Worm (Caenorhabditis elegans): ENCODE results near the gene ifbp-1.
A peak's percentile ranks its signal among the peaks of the same experiment; 100 is the strongest.

Gene ifbp-1

DNA sequence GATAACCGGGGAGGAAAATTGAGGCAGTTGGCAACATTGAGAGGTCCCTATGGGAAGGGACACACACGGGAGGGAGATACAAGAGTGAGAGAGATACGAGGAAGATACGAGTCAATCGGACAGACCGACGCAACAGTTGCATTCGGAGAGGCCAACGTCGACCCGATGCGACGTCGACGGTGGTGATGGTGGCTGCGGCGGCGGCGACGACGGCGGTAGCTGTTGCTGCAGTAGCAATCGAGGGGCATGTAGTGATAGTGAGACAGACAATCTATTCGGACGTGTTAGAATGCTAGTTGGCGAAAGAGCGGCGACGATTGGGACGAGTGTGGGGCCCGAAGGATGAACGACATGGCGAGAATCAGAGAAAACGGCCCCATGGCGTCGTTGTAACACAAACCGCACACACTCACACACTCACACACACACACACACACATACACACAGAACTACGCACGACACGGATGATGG, 13.3 kb upstream of the ifbp-1 start (continued):
- no peak for TF ChIP-seq C38D4.7 (GFP tag; optimal IDR thresholded peaks at IDR 0.05)
- TF ChIP-seq pha-2 (tag; optimal IDR thresholded peaks at IDR 0.05) = no peak
- TF ChIP-seq unc-86 (tag; optimal IDR thresholded peaks at IDR 0.05) = no peak
- no peak for TF ChIP-seq dmd-4 (tag; optimal IDR thresholded peaks at IDR 0.05; ENCODE audit: borderline replicate concordance)
- TF ChIP-seq ceh-34 (tag; optimal IDR thresholded peaks at IDR 0.05) = peak; percentile 81
- TF ChIP-seq tbx-7 (tag; optimal IDR thresholded peaks at IDR 0.05) = no peak
- TF ChIP-seq sox-4 (tag; optimal IDR thresholded peaks at IDR 0.05) = peak; percentile 51
- no peak for TF ChIP-seq lin-11 (tag; optimal IDR thresholded peaks at IDR 0.05)
- no peak for TF ChIP-seq hlh-8 (tag; optimal IDR thresholded peaks at IDR 0.05)
- TF ChIP-seq nhr-11 (tag; optimal IDR thresholded peaks at IDR 0.05) = no peak
- no peak for TF ChIP-seq nfya-1 (tag; optimal IDR thresholded peaks at IDR 0.05)
- TF ChIP-seq C08G9.2 (tag; optimal IDR thresholded peaks at IDR 0.05) = no peak
- TF ChIP-seq ceh-14 (tag; optimal IDR thresholded peaks at IDR 0.05) = no peak
- no peak for TF ChIP-seq elt-2 (tag; optimal IDR thresholded peaks at IDR 0.05)
- TF ChIP-seq gmeb-2 (tag; optimal IDR thresholded peaks at IDR 0.05) = no peak

ce11 chrV:13391378-13392258, 11.6 kb upstream of the ifbp-1 start, which contains the start of gene somi-1:
Gene somi-1 (minus strand): TSS chrV:13391395.
- TF ChIP-seq K02D7.2 (tag; optimal IDR thresholded peaks at IDR 0.05) (no peak), hlh-30 (tag; optimal IDR thresholded peaks at IDR 0.05; ENCODE audit: insufficient read depth) (no peak), npax-4 (tag; optimal IDR thresholded peaks at IDR 0.05) (no peak), ets-4 (tag; optimal IDR thresholded peaks at IDR 0.05) (no peak), syd-9 (tag; optimal IDR thresholded peaks at IDR 0.05) (no peak), ref-2 (tag; optimal IDR thresholded peaks at IDR 0.05) (no peak), tbx-2 (tag; optimal IDR thresholded peaks at IDR 0.05) (peak; percentile 6), rnt-1 (tag; optimal IDR thresholded peaks at IDR 0.05) (no peak), hlh-15 (tag; optimal IDR thresholded peaks at IDR 0.05) (no peak), madf-2 (tag; optimal IDR thresholded peaks at IDR 0.05) (no peak), C08G9.2 (tag; optimal IDR thresholded peaks at IDR 0.05) (no peak), nfya-1 (tag; optimal IDR thresholded peaks at IDR 0.05) (no peak), fkh-10 (GFP tag; optimal IDR thresholded peaks at IDR 0.05) (no peak), sdc-2 (tag; optimal IDR thresholded peaks at IDR 0.05) (no peak), unc-42 (tag; optimal IDR thresholded peaks at IDR 0.05) (peak; percentile 98), T23F11.4 (GFP tag; optimal IDR thresholded peaks at IDR 0.05) (no peak), ceh-34 (tag; optimal IDR thresholded peaks at IDR 0.05) (no peak), ceh-24 (tag; optimal IDR thresholded peaks at IDR 0.05) (no peak), sox-2 (GFP tag; IDR thresholded peaks at IDR 0.05) (no peak), ceh-18 (tag; optimal IDR thresholded peaks at IDR 0.05) (no peak), ceh-31 (tag; optimal IDR thresholded peaks at IDR 0.05) (peak; percentile 28)

ce11 chrV:13390936-13391335, 10.9 kb upstream of the ifbp-1 start:
- peak; percentile 22 for TF ChIP-seq nfya-1 (tag; optimal IDR thresholded peaks at IDR 0.05)
- TF ChIP-seq odd-2 (tag; optimal IDR thresholded peaks at IDR 0.05) = no peak

DNA sequence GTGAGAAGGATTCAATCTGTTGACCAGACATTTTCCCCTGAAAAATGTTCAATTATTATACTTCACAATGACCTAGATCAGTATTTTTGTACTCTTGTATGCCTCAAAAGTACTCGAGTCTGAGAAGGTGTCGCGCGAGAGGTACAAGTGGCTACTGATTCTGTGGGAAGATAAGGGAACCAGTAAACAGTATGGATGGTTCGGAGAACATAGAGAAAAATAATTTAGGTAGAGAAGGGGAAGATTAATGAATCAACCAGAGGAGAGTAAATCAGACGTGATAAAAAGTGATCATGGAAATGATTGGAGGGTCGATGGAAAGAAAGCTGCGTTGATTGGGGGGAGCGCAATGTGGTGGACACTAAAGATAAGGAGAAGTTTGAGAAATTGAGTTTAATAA, 9.4 kb upstream of the ifbp-1 start:
- TF ChIP-seq unc-42 (tag; optimal IDR thresholded peaks at IDR 0.05) (no peak), mec-3 (tag; optimal IDR thresholded peaks at IDR 0.05; ENCODE audit: borderline replicate concordance) (no peak), T23F11.4 (GFP tag; optimal IDR thresholded peaks at IDR 0.05) (no peak), pha-2 (tag; optimal IDR thresholded peaks at IDR 0.05) (no peak), ets-4 (tag; optimal IDR thresholded peaks at IDR 0.05) (no peak), lim-6 (tag; optimal IDR thresholded peaks at IDR 0.05) (no peak), pros-1 (tag; optimal IDR thresholded peaks at IDR 0.05) (no peak), madf-2 (tag; optimal IDR thresholded peaks at IDR 0.05) (no peak), pat-9 (tag; optimal IDR thresholded peaks at IDR 0.05) (no peak), C08G9.2 (tag; optimal IDR thresholded peaks at IDR 0.05) (no peak)
